Fruit fly (Drosophila melanogaster): ENCODE measurements around the gene CG15059.

The CG15059 gene

dm6 chrX:18276485-18277321 lies 17.4 kb upstream of the CG15059 start, which contains the start of gene upd3:
TSS of gene upd3 (plus strand) at chrX:18277233.
- TF ChIP-seq Mad (GFP tag; optimal IDR thresholded peaks at IDR 0.05): no peak
- TF ChIP-seq CG4424 (GFP tag; optimal IDR thresholded peaks at IDR 0.05): no peak
- 0 out of 2 replicates have a peak, but pooled peaks have one; percentile 17 for TF ChIP-seq vvl (GFP tag; IDR thresholded peaks at IDR 0.05)
- no peak for TF ChIP-seq Blimp-1 (GFP tag; optimal IDR thresholded peaks at IDR 0.05)
- TF ChIP-seq HLH54F (GFP tag; optimal IDR thresholded peaks at IDR 0.05): no peak
- no peak for TF ChIP-seq Sin3A (optimal IDR thresholded peaks at IDR 0.05)
- no peak for TF ChIP-seq p53 (GFP tag; optimal IDR thresholded peaks at IDR 0.05)
- TF ChIP-seq CG32772 (GFP tag; IDR thresholded peaks at IDR 0.05): 0 out of 2 replicates have a peak, but pooled peaks have one; percentile 15
- TF ChIP-seq rib (GFP tag; IDR thresholded peaks at IDR 0.05): no peak
- TF ChIP-seq Jarid2 (GFP tag; optimal IDR thresholded peaks at IDR 0.05): no peak
- TF ChIP-seq jumu (GFP tag; optimal IDR thresholded peaks at IDR 0.05): no peak
- no peak for TF ChIP-seq pho (GFP tag; optimal IDR thresholded peaks at IDR 0.05)
- TF ChIP-seq CG33557 (GFP tag; optimal IDR thresholded peaks at IDR 0.05): no peak
- no peak for TF ChIP-seq Hr39 (optimal IDR thresholded peaks at IDR 0.05)
- TF ChIP-seq CG17829 (tag; optimal IDR thresholded peaks at IDR 0.05): no peak
- no peak for TF ChIP-seq BEAF-32 (GFP tag; optimal IDR thresholded peaks at IDR 0.05)
- TF ChIP-seq grau (tag; optimal IDR thresholded peaks at IDR 0.05): no peak
- TF ChIP-seq Meics (GFP tag; optimal IDR thresholded peaks at IDR 0.05): peak; percentile 9
- TF ChIP-seq Deaf1 (tag; optimal IDR thresholded peaks at IDR 0.05): peak; percentile 28
- peak; percentile 25 for TF ChIP-seq gem (tag; optimal IDR thresholded peaks at IDR 0.05)
- TF ChIP-seq BtbVII (GFP tag; optimal IDR thresholded peaks at IDR 0.05): no peak
- no peak for TF ChIP-seq Lpt (GFP tag; optimal IDR thresholded peaks at IDR 0.05)
- TF ChIP-seq sd (tag; optimal IDR thresholded peaks at IDR 0.05): no peak
- peak; percentile 7 for TF ChIP-seq CG7839 (tag; optimal IDR thresholded peaks at IDR 0.05)
- no peak for TF ChIP-seq ken (GFP tag; IDR thresholded peaks at IDR 0.05)
- no peak for TF ChIP-seq fru (optimal IDR thresholded peaks at IDR 0.05)
- TF ChIP-seq h (optimal IDR thresholded peaks at IDR 0.05): no peak
- TF ChIP-seq Elba2 (GFP tag; optimal IDR thresholded peaks at IDR 0.05): no peak
- TF ChIP-seq Hr51 (GFP tag; optimal IDR thresholded peaks at IDR 0.05): peak in 1 of 2 experiments; percentile 36
- TF ChIP-seq tx (GFP tag; optimal IDR thresholded peaks at IDR 0.05): no peak
- TF ChIP-seq row (GFP tag; IDR thresholded peaks at IDR 0.05): peak; percentile 53
- TF ChIP-seq D19B (GFP tag; optimal IDR thresholded peaks at IDR 0.05): peak; percentile 89
- TF ChIP-seq Med (GFP tag): peak; percentile 17
- TF ChIP-seq MESR4 (GFP tag; optimal IDR thresholded peaks at IDR 0.05): no peak
- no peak for TF ChIP-seq wek (GFP tag; optimal IDR thresholded peaks at IDR 0.05)
- TF ChIP-seq sima (GFP tag; optimal IDR thresholded peaks at IDR 0.05): no peak
- no peak for TF ChIP-seq CG12071 (GFP tag; optimal IDR thresholded peaks at IDR 0.05)
- no peak for TF ChIP-seq tio (GFP tag; optimal IDR thresholded peaks at IDR 0.05)
- TF ChIP-seq CG12219 (GFP tag; optimal IDR thresholded peaks at IDR 0.05): no peak
- peak; percentile 25 to 38 for TF ChIP-seq Trl (optimal IDR thresholded peaks at IDR 0.05)
- no peak for TF ChIP-seq Trl (GFP tag; optimal IDR thresholded peaks at IDR 0.05)
- TF ChIP-seq Antp (GFP tag; optimal IDR thresholded peaks at IDR 0.05): no peak
- no peak for TF ChIP-seq dmrt99B (tag; optimal IDR thresholded peaks at IDR 0.05)
- TF ChIP-seq peb (GFP tag; IDR thresholded peaks at IDR 0.05): no peak
- TF ChIP-seq CG15479 (GFP tag; optimal IDR thresholded peaks at IDR 0.05): no peak
- no peak for TF ChIP-seq CG32532 (GFP tag; IDR thresholded peaks at IDR 0.05)
- TF ChIP-seq CG6683 (GFP tag; optimal IDR thresholded peaks at IDR 0.05): no peak
- peak; percentile 28 for TF ChIP-seq CG2678 (tag; optimal IDR thresholded peaks at IDR 0.05)
- no peak for TF ChIP-seq CG7372 (GFP tag; IDR thresholded peaks at IDR 0.05)
- no peak for TF ChIP-seq Oaz (GFP tag; IDR thresholded peaks at IDR 0.05)
- TF ChIP-seq CG14050 (GFP tag; IDR thresholded peaks at IDR 0.05): no peak
- TF ChIP-seq CG1024 (GFP tag; IDR thresholded peaks at IDR 0.05): no peak

All from whole organism, embryonic.